Fruit fly (Drosophila melanogaster): ENCODE data around the gene CG42371.
A peak's percentile ranks its signal among the peaks of the same experiment; 100 is the strongest.

dm6 chr2L:2193357-2193780 is 23.7 kb downstream of the CG42371 start:
- no peak for TF ChIP-seq Dfd (GFP tag; optimal IDR thresholded peaks at IDR 0.05)
- peak; percentile 13 for TF ChIP-seq psq (GFP tag; optimal IDR thresholded peaks at IDR 0.05)
- TF ChIP-seq brk (GFP tag; optimal IDR thresholded peaks at IDR 0.05) = no peak
- peak; percentile 23 for TF ChIP-seq fru (GFP tag; optimal IDR thresholded peaks at IDR 0.05)
- TF ChIP-seq OdsH (GFP tag; optimal IDR thresholded peaks at IDR 0.05) = peak; percentile 46
- TF ChIP-seq Hr83 (GFP tag; optimal IDR thresholded peaks at IDR 0.05; ENCODE audit: poor library complexity, severe bottlenecking) = peak; percentile 55

Measured in whole organism, wandering third instar larva.